Worm (Caenorhabditis elegans) whole organism, L4/young adult: ENCODE data around the gene C02D5.2.

Experiments used
- W03F9.2 ChIP-seq: fragments of 150-350 bp; optimal IDR thresholded peaks from 2 replicates; lab custom pipeline; 2014; ENCODE audit warnings: missing biosample characterization, missing genetic modification characterization
- dao-5 ChIP-seq: sonication (generic microtip); optimal IDR thresholded peaks from 2 replicates; lab custom pipeline; 2016; ENCODE audit warnings: missing genotype, missing genetic modification characterization, moderate library complexity, missing compliant biosample characterization
- him-1 ChIP-seq: sonication (generic microtip); optimal IDR thresholded peaks from 2 replicates; lab custom pipeline; 2016; ENCODE audit warnings: missing genotype, missing genetic modification reagents, missing genetic modification characterization, missing compliant biosample characterization

DNA sequence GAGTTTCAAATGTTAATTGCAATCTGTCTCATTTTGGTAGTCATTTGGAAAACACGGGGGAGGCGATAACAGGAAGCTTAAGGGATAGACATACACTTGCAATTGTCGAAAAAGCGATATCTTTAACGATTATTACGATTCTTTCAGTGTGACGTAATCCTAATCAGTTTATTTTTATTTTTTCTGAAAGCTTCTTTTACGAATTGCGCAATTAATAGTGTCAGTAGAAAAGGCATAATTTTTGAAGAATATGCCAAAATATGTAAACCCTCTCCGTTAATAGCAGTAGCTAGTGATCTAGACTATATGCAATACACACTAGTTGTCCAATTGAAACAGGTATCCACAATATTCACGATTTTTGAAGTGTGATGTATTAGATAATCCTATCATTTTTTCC lies 3.3 kb downstream of the C02D5.2 start:
- TF ChIP-seq dao-5 (tag; lab: Kevin White, UChicago) (no peak), him-1 (tag; lab: Kevin White, UChicago) (no peak), W03F9.2 (no peak)
